Worm (Caenorhabditis elegans) whole organism, early embryonic: Measurements from ENCODE around the gene cdc-73.

Experiments used
- ama-1 ChIP-seq: fragments of 150-350 bp; optimal IDR thresholded peaks from 2 replicates; lab custom pipeline; 2014
- ets-7 ChIP-seq: sonication (generic microtip); optimal IDR thresholded peaks from 2 replicates; lab custom pipeline; 2016; ENCODE audit warnings: missing genotype, missing genetic modification characterization, missing compliant biosample characterization
- flt-1 ChIP-seq: fragments of 200-800 bp; sonication (Bioruptor generic); IDR thresholded peaks from 2 replicates; pipeline ENCODE4 v1.3.6; 2022; ENCODE audit warnings: missing genetic modification characterization, missing compliant biosample characterization
- hmbx-1 ChIP-seq: sonication (generic microtip); optimal IDR thresholded peaks from 2 replicates; lab custom pipeline; 2016; ENCODE audit warnings: mild to moderate bottlenecking, missing genetic modification characterization, missing compliant biosample characterization
- hmg-4 ChIP-seq: fragments of 200-800 bp; sonication (Bioruptor generic); optimal IDR thresholded peaks from 2 replicates; lab custom pipeline; 2018; ENCODE audit warnings: mild to moderate bottlenecking, missing genetic modification characterization, missing compliant biosample characterization
- pes-1 ChIP-seq: fragments of 200-800 bp; sonication (Bioruptor generic); IDR thresholded peaks from 2 replicates; pipeline ENCODE4 v1.3.6; 2022; ENCODE audit warnings: missing genetic modification reagents, missing genetic modification characterization, missing compliant biosample characterization
- scrt-1 ChIP-seq: fragments of 200-800 bp; sonication (Bioruptor generic); IDR thresholded peaks from 2 replicates; pipeline ENCODE4 v1.3.6; 2022; ENCODE audit warnings: missing genetic modification characterization, missing compliant biosample characterization

DNA sequence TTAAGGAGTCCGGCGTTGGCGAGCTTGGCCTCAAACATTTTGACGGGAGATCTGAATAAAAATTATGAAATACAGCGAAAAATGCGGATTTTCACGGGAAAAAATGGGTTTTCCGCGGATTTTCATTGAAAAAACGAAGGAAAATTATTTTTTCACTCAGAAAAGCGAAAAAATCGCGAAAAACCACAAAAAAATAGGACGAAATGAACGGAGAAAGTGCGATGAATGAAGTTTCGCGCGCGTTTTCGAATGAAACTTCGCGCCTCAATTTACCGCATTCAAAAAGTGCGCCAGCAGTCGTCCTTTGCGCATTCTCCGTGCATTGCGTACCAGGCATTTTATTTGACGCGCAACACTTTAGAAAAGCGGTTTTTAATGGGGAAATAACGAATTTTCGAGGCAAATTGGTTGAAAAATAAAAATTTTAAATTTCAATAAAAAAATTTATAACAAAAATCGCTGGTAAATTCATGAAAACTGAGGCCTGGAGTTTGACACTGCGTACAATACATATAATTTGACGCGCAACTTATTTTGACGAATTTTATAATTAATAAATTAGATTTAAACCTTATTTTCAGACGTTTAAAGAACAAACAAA, 7.1 kb downstream of the cdc-73 start, which contains the start of gene pcn-1:
- 0 out of 2 replicates have a peak, but pooled peaks have one; percentile 14 for TF ChIP-seq pes-1 (GFP tag; lab: Robert Waterston, UW)
- no peak for TF ChIP-seq ama-1
- TF ChIP-seq flt-1 (GFP tag; lab: Robert Waterston, UW): no peak
- peak; percentile 29 for TF ChIP-seq hmg-4 (GFP tag; lab: Kevin White, UChicago)
- no peak for TF ChIP-seq scrt-1
- no peak for TF ChIP-seq ets-7 (tag; lab: Kevin White, UChicago)
- TF ChIP-seq hmbx-1: no peak
